Worm (Caenorhabditis elegans) whole organism, late embryonic: ENCODE results near the gene F34D10.8.

Source experiments
- ama-1 ChIP-seq: fragments of 150-350 bp; optimal IDR thresholded peaks from 2 replicates; lab custom pipeline; 2014
- ceh-48 ChIP-seq: sonication (generic microtip); optimal IDR thresholded peaks from 2 replicates; lab custom pipeline; 2016; ENCODE audit warnings: missing genetic modification characterization, inconsistent platforms, missing compliant biosample characterization
- eyg-1 ChIP-seq: sonication (generic microtip); optimal IDR thresholded peaks from 2 replicates; lab custom pipeline; 2016; ENCODE audit warnings: missing genotype, missing genetic modification characterization, missing compliant biosample characterization
- nfya-1 ChIP-seq: sonication (generic microtip); optimal IDR thresholded peaks from 2 replicates; lab custom pipeline; 2017; ENCODE audit warnings: missing genetic modification characterization, mild to moderate bottlenecking, missing compliant biosample characterization, antibody characterized with exemption, moderate library complexity
- pag-3 ChIP-seq: sonication (generic microtip); optimal IDR thresholded peaks from 2 replicates; lab custom pipeline; 2016; ENCODE audit warnings: missing compliant biosample characterization, missing genetic modification characterization, borderline replicate concordance
- pat-9 ChIP-seq: fragments of 200-800 bp; sonication (Bioruptor generic); optimal IDR thresholded peaks from 2 replicates; lab custom pipeline; 2018; ENCODE audit warnings: mild to moderate bottlenecking, missing genetic modification characterization, moderate library complexity, missing compliant biosample characterization
- pha-4 ChIP-seq: fragments of 150-350 bp; optimal IDR thresholded peaks from 2 replicates; lab custom pipeline; 2018; ENCODE audit warnings: missing biosample characterization, missing genetic modification reagents, missing genetic modification characterization
- sox-4 ChIP-seq: sonication (generic microtip); optimal IDR thresholded peaks from 2 replicates; lab custom pipeline; 2017; ENCODE audit warnings: mild to moderate bottlenecking, missing genetic modification characterization, inconsistent platforms, missing compliant biosample characterization
- tbx-2 ChIP-seq: sonication (generic microtip); optimal IDR thresholded peaks from 2 replicates; lab custom pipeline; 2016; ENCODE audit warnings: missing genetic modification characterization, missing compliant biosample characterization
- tbx-7 ChIP-seq: sonication (generic microtip); optimal IDR thresholded peaks from 2 replicates; lab custom pipeline; 2016; ENCODE audit warnings: missing genotype, missing genetic modification characterization, missing compliant biosample characterization
- unc-42 ChIP-seq: sonication (generic microtip); optimal IDR thresholded peaks from 2 replicates; lab custom pipeline; 2016; ENCODE audit warnings: missing genotype, missing genetic modification characterization, missing compliant biosample characterization

ce11 chrIII:3765460-3765859 lies 34.9 kb downstream of the F34D10.8 start, which contains the start of gene C44F1.1:
- no peak for TF ChIP-seq unc-42 (tag; lab: Kevin White, UChicago)
- TF ChIP-seq nfya-1 (tag; lab: Kevin White, UChicago), result no peak
- TF ChIP-seq eyg-1, result no peak
- TF ChIP-seq tbx-2 (tag; lab: Kevin White, UChicago), result no peak
- no peak for TF ChIP-seq sox-4
- TF ChIP-seq pha-4, result no peak
- no peak for TF ChIP-seq tbx-7 (tag; lab: Kevin White, UChicago)
- no peak for TF ChIP-seq pag-3
- no peak for TF ChIP-seq pat-9 (tag; lab: Kevin White, UChicago)
- TF ChIP-seq ama-1 (lab: Kevin White, UChicago), result no peak
- TF ChIP-seq ceh-48 (tag; lab: Kevin White, UChicago), result no peak
